Fruit fly (Drosophila melanogaster) whole organism, embryonic: ENCODE measurements around the gene CG7601.

Experiments used
- Asciz ChIP-seq: fragments of 200-800 bp; sonication (Bioruptor generic); optimal IDR thresholded peaks from 2 replicates; lab custom pipeline; 2017; ENCODE audit warnings: missing biosample characterization, mild to moderate bottlenecking, missing genetic modification characterization, missing genetic modification reagents
- Blimp-1 ChIP-seq: fragments of 200-800 bp; sonication (Bioruptor generic); optimal IDR thresholded peaks from 3 replicates; lab custom pipeline; 2018; ENCODE audit warnings: missing biosample characterization, missing genetic modification characterization, mild to moderate bottlenecking, moderate library complexity, missing genetic modification reagents
- CG10321 ChIP-seq: fragments of 200-800 bp; sonication (Bioruptor generic); IDR thresholded peaks from 2 replicates; pipeline ENCODE4 v1.3.6; 2022; ENCODE audit warnings: missing biosample characterization, missing genetic modification characterization
- CG11695 ChIP-seq: fragments of 200-800 bp; sonication (Bioruptor generic); IDR thresholded peaks from 3 replicates; pipeline ENCODE4 v1.3.6; 2022; ENCODE audit warnings: missing biosample characterization, missing genetic modification characterization
- CG12155 ChIP-seq: fragments of 200-800 bp; sonication (Bioruptor generic); optimal IDR thresholded peaks from 3 replicates; lab custom pipeline; 2016; ENCODE audit warnings: missing biosample characterization, missing genetic modification characterization
- CG12659 ChIP-seq: fragments of 200-800 bp; sonication (Bioruptor generic); optimal IDR thresholded peaks from 3 replicates; lab custom pipeline; 2017; ENCODE audit warnings: mild to moderate bottlenecking, missing biosample characterization, missing genetic modification reagents, missing genetic modification characterization
- CG12769 ChIP-seq: fragments of 200-800 bp; sonication (Bioruptor generic); optimal IDR thresholded peaks from 2 replicates; lab custom pipeline; 2019; ENCODE audit warnings: missing biosample characterization, mild to moderate bottlenecking, missing genetic modification characterization, moderate library complexity
- CG13775 ChIP-seq: fragments of 200-800 bp; sonication (Bioruptor generic); optimal IDR thresholded peaks from 3 replicates; lab custom pipeline; 2017; ENCODE audit warnings: missing biosample characterization, mild to moderate bottlenecking, missing genetic modification characterization
- CG14710 ChIP-seq: fragments of 200-800 bp; sonication (Bioruptor generic); optimal IDR thresholded peaks from 3 replicates; lab custom pipeline; 2019; ENCODE audit warnings: missing biosample characterization, mild to moderate bottlenecking, missing genetic modification characterization, moderate library complexity
- CG15601 ChIP-seq: fragments of 200-800 bp; sonication (Bioruptor generic); optimal IDR thresholded peaks from 3 replicates; lab custom pipeline; 2019; ENCODE audit warnings: missing biosample characterization, mild to moderate bottlenecking, missing genetic modification characterization, moderate library complexity
- CG1603 ChIP-seq: fragments of 200-800 bp; sonication (Bioruptor generic); optimal IDR thresholded peaks from 2 replicates; lab custom pipeline; 2019; ENCODE audit warnings: missing biosample characterization, mild to moderate bottlenecking, missing genetic modification characterization, moderate library complexity
- CG1647 ChIP-seq: fragments of 200-800 bp; sonication (Bioruptor generic); optimal IDR thresholded peaks from 3 replicates; lab custom pipeline; 2016; ENCODE audit warnings: missing biosample characterization, missing genetic modification characterization
- CG2120 ChIP-seq: fragments of 200-800 bp; sonication (Bioruptor generic); optimal IDR thresholded peaks from 3 replicates; lab custom pipeline; 2016; ENCODE audit warnings: missing biosample characterization, missing genetic modification characterization
- CG2875 ChIP-seq: fragments of 200-800 bp; sonication (Bioruptor generic); optimal IDR thresholded peaks from 2 replicates; lab custom pipeline; 2017; ENCODE audit warnings: missing biosample characterization, mild to moderate bottlenecking, missing genetic modification characterization, missing genetic modification reagents
- CG34224 ChIP-seq: fragments of 200-800 bp; sonication (Bioruptor generic); IDR thresholded peaks from 3 replicates; pipeline ENCODE4 v1.3.6; 2022; ENCODE audit warnings: missing biosample characterization, missing genetic modification characterization; ENCODE audit not compliant: partially characterized antibody
- CG42726 ChIP-seq: fragments of 200-800 bp; sonication (Bioruptor generic); IDR thresholded peaks from 2 replicates; pipeline ENCODE4 v1.3.6; 2022; ENCODE audit warnings: missing biosample characterization, missing genetic modification characterization; ENCODE audit not compliant: partially characterized antibody
- CG4328 ChIP-seq: fragments of 200-800 bp; sonication (Bioruptor generic); optimal IDR thresholded peaks from 3 replicates; lab custom pipeline; 2017; ENCODE audit warnings: missing biosample characterization, missing genetic modification reagents, missing genetic modification characterization
- CG4360 ChIP-seq: fragments of 200-800 bp; sonication (Bioruptor generic); IDR thresholded peaks from 2 replicates; pipeline ENCODE4 v1.3.6; 2022; ENCODE audit warnings: missing biosample characterization, missing genetic modification characterization
- CG6175 ChIP-seq: fragments of 200-800 bp; sonication (Bioruptor generic); IDR thresholded peaks from 3 replicates; pipeline ENCODE4 v1.3.6; 2022; ENCODE audit warnings: missing biosample characterization, missing genetic modification characterization
- CG6765 ChIP-seq: fragments of 200-800 bp; sonication (Bioruptor generic); optimal IDR thresholded peaks from 3 replicates; lab custom pipeline; 2017; ENCODE audit warnings: missing biosample characterization, mild to moderate bottlenecking, missing genetic modification characterization
- CG7963 ChIP-seq: fragments of 200-800 bp; sonication (Bioruptor generic); IDR thresholded peaks from 3 replicates; pipeline ENCODE4 v1.3.6; 2022; ENCODE audit warnings: missing biosample characterization, missing genetic modification characterization; ENCODE audit not compliant: partially characterized antibody
- CG8924 ChIP-seq: fragments of 200-800 bp; optimal IDR thresholded peaks from 3 replicates; lab custom pipeline; 2019; ENCODE audit warnings: missing biosample characterization, mild to moderate bottlenecking, missing genetic modification characterization, moderate library complexity
- Dbx ChIP-seq: fragments of 200-800 bp; sonication (Bioruptor generic); IDR thresholded peaks from 3 replicates; pipeline ENCODE4 v1.3.6; 2022; ENCODE audit warnings: missing biosample characterization, missing genetic modification characterization
- Dll ChIP-seq: fragments of 200-800 bp; sonication (Bioruptor generic); IDR thresholded peaks from 4 replicates; pipeline ENCODE4 v1.3.6; 2022; ENCODE audit warnings: missing biosample characterization, missing genetic modification characterization; ENCODE audit not compliant: partially characterized antibody
- H2.0 ChIP-seq: fragments of 200-800 bp; sonication (Bioruptor generic); IDR thresholded peaks from 2 replicates; pipeline ENCODE4 v1.3.6; 2022; ENCODE audit warnings: missing biosample characterization, missing genetic modification characterization
- NC2β ChIP-seq: fragments of 200-800 bp; sonication (Bioruptor generic); optimal IDR thresholded peaks from 2 replicates; lab custom pipeline; 2016; ENCODE audit warnings: missing biosample characterization, missing genetic modification characterization
- NFAT ChIP-seq: fragments of 200-800 bp; sonication (Bioruptor generic); IDR thresholded peaks from 2 replicates; pipeline ENCODE4 v1.3.6; 2022; ENCODE audit warnings: missing biosample characterization, missing genetic modification characterization
- NK7.1 ChIP-seq: fragments of 200-800 bp; sonication (Bioruptor generic); optimal IDR thresholded peaks from 3 replicates; lab custom pipeline; 2016; ENCODE audit warnings: missing biosample characterization, missing genetic modification characterization
- Neu2 ChIP-seq: fragments of 200-800 bp; sonication (Bioruptor generic); optimal IDR thresholded peaks from 3 replicates; lab custom pipeline; 2016; ENCODE audit warnings: missing biosample characterization, missing genetic modification characterization, borderline replicate concordance
- PHDP ChIP-seq: fragments of 200-800 bp; sonication (Bioruptor generic); optimal IDR thresholded peaks from 3 replicates; lab custom pipeline; 2018; ENCODE audit warnings: missing biosample characterization, mild to moderate bottlenecking, missing genetic modification characterization, moderate library complexity
- Sin3A ChIP-seq: fragments of >200 bp; optimal IDR thresholded peaks from 2 replicates; lab custom pipeline; 2018
- Stat92E ChIP-seq, 3 experiments: fragments of >200 bp in 2 of 3; fragments of 200-800 bp in 1 of 3; sonication (Bioruptor generic) in 1 of 3; optimal IDR thresholded peaks; 2 replicates each; lab custom pipeline; 2017 to 2019; ENCODE audit warnings: missing biosample characterization in 3 of 3, missing genetic modification characterization in 3 of 3, mild to moderate bottlenecking in 1 of 3, moderate library complexity in 1 of 3
- Tbp ChIP-seq: fragments of >200 bp; optimal IDR thresholded peaks from 2 replicates; lab custom pipeline; 2018; ENCODE audit warnings: missing biosample characterization, missing genetic modification characterization
- ab ChIP-seq: fragments of 200-800 bp; sonication (Bioruptor generic); optimal IDR thresholded peaks from 2 replicates; lab custom pipeline; 2016; ENCODE audit warnings: missing biosample characterization, missing genetic modification characterization
- amos ChIP-seq: fragments of 200-800 bp; sonication (Bioruptor generic); IDR thresholded peaks from 2 replicates; pipeline ENCODE4 v1.3.6; 2022; ENCODE audit warnings: missing biosample characterization, missing genetic modification characterization; ENCODE audit not compliant: partially characterized antibody
- bsh ChIP-seq, 2 experiments: fragments of 200-800 bp; sonication (Bioruptor generic); optimal IDR thresholded peaks; 2 replicates each; lab custom pipeline; 2017 to 2018; ENCODE audit warnings: mild to moderate bottlenecking in 2 of 2, missing biosample characterization in 2 of 2, missing genetic modification characterization in 2 of 2, moderate library complexity in 1 of 2
- dm ChIP-seq: fragments of 200-800 bp; sonication (Bioruptor generic); optimal IDR thresholded peaks from 3 replicates; lab custom pipeline; 2016; ENCODE audit warnings: missing biosample characterization, missing genetic modification characterization
- dpn ChIP-seq, 2 experiments: fragments of 200-800 bp; sonication (Bioruptor generic); optimal IDR thresholded peaks; 3 replicates each; lab custom pipeline; 2016; ENCODE audit warnings: missing biosample characterization in 2 of 2, missing genetic modification characterization in 2 of 2
- grau ChIP-seq: fragments of 200-800 bp; optimal IDR thresholded peaks from 3 replicates; lab custom pipeline; 2019; ENCODE audit warnings: missing biosample characterization, mild to moderate bottlenecking, missing genetic modification characterization, moderate library complexity
- gt ChIP-seq: fragments of 200-800 bp; sonication (Bioruptor generic); IDR thresholded peaks from 2 replicates; pipeline ENCODE4 v1.3.6; 2022; ENCODE audit warnings: missing biosample characterization, missing genetic modification characterization
- h ChIP-seq: fragments of >200 bp; optimal IDR thresholded peaks from 2 replicates; lab custom pipeline; 2017
- hbn ChIP-seq: fragments of 200-800 bp; sonication (Bioruptor generic); IDR thresholded peaks from 2 replicates; pipeline ENCODE4 v1.3.6; 2022; ENCODE audit warnings: missing biosample characterization, missing genetic modification characterization; ENCODE audit not compliant: partially characterized antibody
- hth ChIP-seq: fragments of >200 bp; optimal IDR thresholded peaks from 2 replicates; lab custom pipeline; 2017; ENCODE audit warnings: inconsistent platforms
- ken ChIP-seq: fragments of 200-800 bp; sonication (Bioruptor generic); IDR thresholded peaks from 3 replicates; pipeline ENCODE4 v1.3.6; 2022; ENCODE audit warnings: missing biosample characterization, missing genetic modification characterization
- odd ChIP-seq: fragments of 200-800 bp; sonication (Bioruptor generic); optimal IDR thresholded peaks from 2 replicates; lab custom pipeline; 2017; ENCODE audit warnings: missing biosample characterization, mild to moderate bottlenecking, missing genetic modification characterization
- pfk ChIP-seq: fragments of 200-800 bp; sonication (Bioruptor generic); optimal IDR thresholded peaks from 2 replicates; lab custom pipeline; 2018; ENCODE audit warnings: missing biosample characterization, mild to moderate bottlenecking, missing genetic modification characterization, moderate library complexity
- pho ChIP-seq: fragments of 200-800 bp; sonication (Bioruptor generic); optimal IDR thresholded peaks from 2 replicates; lab custom pipeline; 2016; ENCODE audit warnings: missing biosample characterization, missing genetic modification characterization
- pzg ChIP-seq: fragments of 200-800 bp; sonication (Bioruptor generic); optimal IDR thresholded peaks from 3 replicates; lab custom pipeline; 2018; ENCODE audit warnings: missing biosample characterization, mild to moderate bottlenecking, missing genetic modification characterization, moderate library complexity
- shn ChIP-seq: fragments of 200-800 bp; sonication (Bioruptor generic); optimal IDR thresholded peaks from 3 replicates; lab custom pipeline; 2016; ENCODE audit warnings: missing biosample characterization, missing genetic modification characterization
- sima ChIP-seq: fragments of 200-800 bp; sonication (Bioruptor generic); optimal IDR thresholded peaks from 2 replicates; lab custom pipeline; 2016; ENCODE audit warnings: missing biosample characterization, missing genetic modification characterization

CG7601 gene

DNA sequence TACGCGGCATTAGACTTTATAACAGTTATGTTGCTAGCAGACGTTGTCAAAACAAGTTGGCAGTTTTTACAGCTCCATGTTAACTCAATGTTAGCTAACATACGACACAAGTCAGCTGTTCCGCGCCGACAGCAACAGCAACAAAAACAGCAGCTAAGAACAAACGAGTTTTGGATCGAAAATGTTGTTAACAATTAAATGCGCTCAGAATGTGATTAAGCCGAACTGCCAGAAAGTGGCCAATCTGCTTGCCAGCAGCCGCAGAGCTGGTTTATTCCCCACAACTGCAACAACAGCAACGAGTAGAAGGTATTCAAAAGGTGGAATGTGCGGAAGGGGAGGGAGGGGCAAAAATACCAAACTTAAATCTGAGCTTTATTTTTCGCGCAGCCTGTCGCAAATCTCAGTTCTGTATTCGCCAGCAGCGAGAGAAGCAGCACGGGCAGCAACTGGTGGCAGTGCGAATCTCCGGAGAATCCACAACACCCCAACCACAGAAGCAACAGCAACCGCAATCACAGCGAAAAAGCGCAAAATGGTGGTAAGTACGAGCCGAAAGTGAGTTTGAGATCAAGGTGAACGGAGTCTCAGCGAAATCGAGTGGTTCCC, 13.4 kb downstream of the CG7601 start, which contains the start of gene Pcd (continued):
- no peak for TF ChIP-seq CG2875 (GFP tag; lab: Kevin White, UChicago)
- no peak for TF ChIP-seq CG7963 (GFP tag; lab: Robert Waterston, UW)
- TF ChIP-seq CG12659: no peak
- TF ChIP-seq dm (GFP tag; lab: Kevin White, UChicago): no peak
- TF ChIP-seq ken (GFP tag; lab: Robert Waterston, UW): no peak
- TF ChIP-seq CG14710: peak; percentile 1
- peak; percentile 41; the same call in 1 of the 4 replicates for TF ChIP-seq Dll (GFP tag; lab: Robert Waterston, UW)
- TF ChIP-seq Sin3A (lab: Kevin White, UChicago): peak; percentile 7
- TF ChIP-seq shn: no peak
- no peak for TF ChIP-seq sima (GFP tag; lab: Kevin White, UChicago)
- TF ChIP-seq NK7.1 (GFP tag; lab: Kevin White, UChicago): no peak
- TF ChIP-seq CG42726 (GFP tag; lab: Robert Waterston, UW): 0 out of 2 replicates have a peak, but pooled peaks have one; percentile 17
- TF ChIP-seq NFAT (GFP tag; lab: Robert Waterston, UW): no peak
- no peak for TF ChIP-seq Asciz (GFP tag; lab: Kevin White, UChicago)
- no peak for TF ChIP-seq pho (GFP tag; lab: Kevin White, UChicago)
- peak; percentile 49; the same call in 1 of the 3 replicates for TF ChIP-seq CG34224 (GFP tag; lab: Robert Waterston, UW)
- TF ChIP-seq CG4328 (GFP tag; lab: Kevin White, UChicago): no peak
- no peak for TF ChIP-seq CG15601 (tag; lab: Kevin White, UChicago)
- TF ChIP-seq gt: no peak
- TF ChIP-seq CG12155: peak; percentile 97
- no peak for TF ChIP-seq grau (tag; lab: Kevin White, UChicago)
- 0 out of 3 replicates have a peak, but pooled peaks have one; percentile 39 for TF ChIP-seq Dbx (GFP tag; lab: Robert Waterston, UW)
- peak; percentile 50 for TF ChIP-seq pzg (GFP tag; lab: Kevin White, UChicago)
- no peak for TF ChIP-seq CG13775 (GFP tag; lab: Kevin White, UChicago)
- peak; percentile 70 for TF ChIP-seq CG8924 (tag; lab: Kevin White, UChicago)
- TF ChIP-seq CG12769 (tag; lab: Kevin White, UChicago): peak; percentile 71
- peak; percentile 30 for TF ChIP-seq CG1603 (tag; lab: Kevin White, UChicago)
- no peak for TF ChIP-seq hth (lab: Kevin White, UChicago)
- TF ChIP-seq Stat92E (GFP tag; optimal IDR thresholded peaks at IDR 0.05; lab: Kevin White, UChicago): peak in 1 of 3 experiments; percentile 53
- TF ChIP-seq odd (GFP tag; lab: Kevin White, UChicago): no peak
- no peak for TF ChIP-seq NC2β (GFP tag; lab: Kevin White, UChicago)
- peak; percentile 63 for TF ChIP-seq CG4360 (GFP tag; lab: Robert Waterston, UW)
- TF ChIP-seq CG1647: no peak
- TF ChIP-seq CG6765: no peak
- TF ChIP-seq dpn (GFP tag; optimal IDR thresholded peaks at IDR 0.05; lab: Kevin White, UChicago): no peak
- no peak for TF ChIP-seq CG10321
- no peak for TF ChIP-seq CG11695
- no peak for TF ChIP-seq PHDP (tag; lab: Kevin White, UChicago)
- no peak; the same call in 1 of the 2 replicates for TF ChIP-seq amos
- TF ChIP-seq bsh (GFP tag; optimal IDR thresholded peaks at IDR 0.05; lab: Kevin White, UChicago): peak in 1 of 2 experiments; percentile 24
- no peak for TF ChIP-seq CG2120 (GFP tag; lab: Kevin White, UChicago)
- no peak for TF ChIP-seq Neu2 (GFP tag; lab: Kevin White, UChicago)
- no peak for TF ChIP-seq pfk (GFP tag; lab: Kevin White, UChicago)
- TF ChIP-seq CG6175: peak; percentile 76; the same call in 2 of the 3 replicates
- 0 out of 2 replicates have a peak, but pooled peaks have one; percentile 24 for TF ChIP-seq hbn (GFP tag; lab: Robert Waterston, UW)
- no peak for TF ChIP-seq ab (GFP tag; lab: Kevin White, UChicago)
- TF ChIP-seq h (lab: Kevin White, UChicago): no peak
- no peak for TF ChIP-seq H2.0 (GFP tag; lab: Robert Waterston, UW)
- no peak for TF ChIP-seq Tbp (GFP tag; lab: Kevin White, UChicago)
- TF ChIP-seq Blimp-1 (GFP tag; lab: Kevin White, UChicago): no peak
